Fruit fly (Drosophila melanogaster) whole organism, embryonic: ENCODE results near the gene side-III.

Experiments
- BEAF-32 ChIP-seq: fragments of 200-800 bp; sonication (Bioruptor generic); optimal IDR thresholded peaks from 3 replicates; lab custom pipeline; 2017; ENCODE audit warnings: missing biosample characterization, missing genetic modification characterization, mild to moderate bottlenecking, moderate library complexity, missing genetic modification reagents
- Blimp-1 ChIP-seq: fragments of 200-800 bp; sonication (Bioruptor generic); optimal IDR thresholded peaks from 3 replicates; lab custom pipeline; 2018; ENCODE audit warnings: missing biosample characterization, missing genetic modification characterization, mild to moderate bottlenecking, moderate library complexity, missing genetic modification reagents
- BtbVII ChIP-seq: fragments of 200-800 bp; sonication (Bioruptor generic); optimal IDR thresholded peaks from 3 replicates; lab custom pipeline; 2017; ENCODE audit warnings: missing biosample characterization, mild to moderate bottlenecking, missing genetic modification characterization
- Bteb2 ChIP-seq: fragments of 200-800 bp; sonication (Bioruptor generic); optimal IDR thresholded peaks from 2 replicates; lab custom pipeline; 2016; ENCODE audit warnings: missing biosample characterization, missing genetic modification characterization
- CG10147 ChIP-seq: fragments of 200-800 bp; sonication (Bioruptor generic); optimal IDR thresholded peaks from 2 replicates; lab custom pipeline; 2019; ENCODE audit warnings: missing biosample characterization, mild to moderate bottlenecking, missing genetic modification characterization, moderate library complexity
- CG10209 ChIP-seq: fragments of 200-800 bp; sonication (Bioruptor generic); optimal IDR thresholded peaks from 3 replicates; lab custom pipeline; 2017; ENCODE audit warnings: missing biosample characterization, mild to moderate bottlenecking, missing genetic modification characterization, missing genetic modification reagents
- CG11247 ChIP-seq: fragments of 200-800 bp; sonication (Bioruptor generic); IDR thresholded peaks from 2 replicates; pipeline ENCODE4 v1.3.6; 2022; ENCODE audit warnings: missing biosample characterization, missing genetic modification characterization
- CG11560 ChIP-seq: fragments of 200-800 bp; sonication (Bioruptor generic); IDR thresholded peaks from 3 replicates; pipeline ENCODE4 v1.3.6; 2022; ENCODE audit warnings: missing biosample characterization, missing genetic modification characterization
- CG17802 ChIP-seq: fragments of 200-800 bp; sonication (Bioruptor generic); optimal IDR thresholded peaks from 2 replicates; lab custom pipeline; 2018; ENCODE audit warnings: missing biosample characterization, mild to moderate bottlenecking, missing genetic modification characterization, moderate library complexity
- CG1832 ChIP-seq: fragments of 200-800 bp; sonication (Bioruptor generic); optimal IDR thresholded peaks from 2 replicates; lab custom pipeline; 2017; ENCODE audit warnings: missing biosample characterization, mild to moderate bottlenecking, missing genetic modification characterization, inconsistent platforms
- CG2129 ChIP-seq: fragments of 200-800 bp; sonication (Bioruptor generic); IDR thresholded peaks from 2 replicates; pipeline ENCODE4 v1.3.6; 2022; ENCODE audit warnings: missing biosample characterization, missing genetic modification characterization; ENCODE audit not compliant: partially characterized antibody
- CG2889 ChIP-seq: fragments of 200-800 bp; sonication (Bioruptor generic); IDR thresholded peaks from 3 replicates; pipeline ENCODE4 v1.3.6; 2022; ENCODE audit warnings: missing biosample characterization, missing genetic modification characterization
- CG4820 ChIP-seq: fragments of 200-800 bp; sonication (Bioruptor generic); optimal IDR thresholded peaks from 3 replicates; lab custom pipeline; 2016; ENCODE audit warnings: missing biosample characterization, missing genetic modification characterization
- CG4854 ChIP-seq: fragments of 200-800 bp; sonication (Bioruptor generic); optimal IDR thresholded peaks from 2 replicates; lab custom pipeline; 2016; ENCODE audit warnings: missing biosample characterization, missing genetic modification characterization, inconsistent platforms
- CG6254 ChIP-seq: fragments of 200-800 bp; sonication (Bioruptor generic); optimal IDR thresholded peaks from 3 replicates; lab custom pipeline; 2017; ENCODE audit warnings: mild to moderate bottlenecking, missing biosample characterization, missing genetic modification reagents, missing genetic modification characterization
- Dref ChIP-seq: fragments of 200-800 bp; sonication (Bioruptor generic); IDR thresholded peaks from 2 replicates; pipeline ENCODE4 v1.3.6; 2022; ENCODE audit warnings: missing biosample characterization, missing genetic modification characterization
- Ets97D ChIP-seq: fragments of 200-800 bp; sonication (Bioruptor generic); optimal IDR thresholded peaks from 3 replicates; lab custom pipeline; 2016; ENCODE audit warnings: missing biosample characterization, missing genetic modification characterization
- Fer1 ChIP-seq: fragments of 200-800 bp; sonication (Bioruptor generic); optimal IDR thresholded peaks from 2 replicates; lab custom pipeline; 2017; ENCODE audit warnings: missing biosample characterization, mild to moderate bottlenecking, missing genetic modification characterization
- Fer2 ChIP-seq: fragments of 200-800 bp; sonication (Bioruptor generic); optimal IDR thresholded peaks from 2 replicates; lab custom pipeline; 2018; ENCODE audit warnings: missing biosample characterization, mild to moderate bottlenecking, missing genetic modification characterization, moderate library complexity
- GATAe ChIP-seq: fragments of 200-800 bp; sonication (Bioruptor generic); conservative IDR thresholded peaks from 2 replicates; pipeline ENCODE4 v1.3.6; 2022; ENCODE audit warnings: missing biosample characterization, missing genetic modification characterization
- Hmx ChIP-seq: fragments of 200-800 bp; sonication (Bioruptor generic); optimal IDR thresholded peaks from 2 replicates; lab custom pipeline; 2016; ENCODE audit warnings: missing biosample characterization, missing genetic modification characterization
- Mad ChIP-seq: fragments of 200-800 bp; sonication (Bioruptor generic); optimal IDR thresholded peaks from 2 replicates; lab custom pipeline; 2016; ENCODE audit warnings: missing biosample characterization, missing genetic modification characterization
- NFAT ChIP-seq: fragments of 200-800 bp; sonication (Bioruptor generic); IDR thresholded peaks from 2 replicates; pipeline ENCODE4 v1.3.6; 2022; ENCODE audit warnings: missing biosample characterization, missing genetic modification characterization
- Nf-YA ChIP-seq: fragments of 200-800 bp; sonication (Bioruptor generic); IDR thresholded peaks from 2 replicates; pipeline ENCODE4 v1.3.6; 2022; ENCODE audit warnings: missing biosample characterization, missing genetic modification characterization
- Opbp ChIP-seq: fragments of 200-800 bp; sonication (Bioruptor generic); IDR thresholded peaks from 3 replicates; pipeline ENCODE4 v1.3.6; 2022; ENCODE audit warnings: missing biosample characterization, missing genetic modification characterization; ENCODE audit not compliant: partially characterized antibody
- Optix ChIP-seq: fragments of 200-800 bp; sonication (Bioruptor generic); IDR thresholded peaks from 3 replicates; pipeline ENCODE4 v1.3.6; 2022; ENCODE audit warnings: missing biosample characterization, missing genetic modification characterization
- al ChIP-seq: fragments of 200-800 bp; sonication (Bioruptor generic); IDR thresholded peaks from 2 replicates; pipeline ENCODE4 v1.3.6; 2022; ENCODE audit warnings: missing biosample characterization, missing genetic modification characterization
- bowl ChIP-seq: fragments of 200-800 bp; sonication (Bioruptor generic); IDR thresholded peaks from 2 replicates; pipeline ENCODE4 v1.3.6; 2022; ENCODE audit warnings: missing biosample characterization, missing genetic modification characterization
- cad ChIP-seq: fragments of >200 bp; optimal IDR thresholded peaks from 2 replicates; lab custom pipeline; 2017; ENCODE audit warnings: missing biosample characterization, missing genetic modification characterization
- chinmo ChIP-seq: fragments of 200-800 bp; sonication (Bioruptor generic); IDR thresholded peaks from 4 replicates; pipeline ENCODE4 v1.3.6; 2022; ENCODE audit warnings: missing biosample characterization, missing genetic modification characterization; ENCODE audit not compliant: partially characterized antibody
- crol ChIP-seq: fragments of 200-800 bp; sonication (Bioruptor generic); IDR thresholded peaks from 2 replicates; pipeline ENCODE4 v1.3.6; 2022; ENCODE audit warnings: missing biosample characterization, missing genetic modification characterization
- dimm ChIP-seq: fragments of 200-800 bp; sonication (Bioruptor generic); IDR thresholded peaks from 2 replicates; pipeline ENCODE4 v1.3.6; 2022; ENCODE audit warnings: missing biosample characterization, missing genetic modification characterization
- dpn ChIP-seq, 2 experiments: fragments of 200-800 bp; sonication (Bioruptor generic); optimal IDR thresholded peaks; 3 replicates each; lab custom pipeline; 2016; ENCODE audit warnings: missing biosample characterization in 2 of 2, missing genetic modification characterization in 2 of 2
- emc ChIP-seq: fragments of 200-800 bp; sonication (Bioruptor generic); optimal IDR thresholded peaks from 2 replicates; lab custom pipeline; 2016; ENCODE audit warnings: missing biosample characterization, missing genetic modification characterization
- esg ChIP-seq: fragments of 200-800 bp; sonication (Bioruptor generic); conservative IDR thresholded peaks from 2 replicates; pipeline ENCODE4 v1.3.6; 2022; ENCODE audit warnings: missing biosample characterization, missing genetic modification characterization
- gro ChIP-seq: fragments of 200-800 bp; sonication (Bioruptor generic); optimal IDR thresholded peaks from 2 replicates; lab custom pipeline; 2016; ENCODE audit warnings: missing biosample characterization, missing genetic modification characterization
- hkb ChIP-seq, 2 experiments: fragments of 200-800 bp in 1 of 2; fragments of >200 bp in 1 of 2; sonication (Bioruptor generic) in 1 of 2; IDR thresholded peaks in 1 of 2; optimal IDR thresholded peaks in 1 of 2; 2 replicates each; pipeline versions ENCODE4 v1.3.6 to Lab custom; 2017 to 2022; ENCODE audit warnings: missing biosample characterization in 1 of 2, missing genetic modification characterization in 1 of 2
- insv ChIP-seq, 2 experiments: fragments of 200-800 bp; sonication (Bioruptor generic); optimal IDR thresholded peaks; 3 replicates each; lab custom pipeline; 2016 to 2018; ENCODE audit warnings: missing biosample characterization in 2 of 2, missing genetic modification characterization in 2 of 2
- kah ChIP-seq: fragments of 200-800 bp; sonication (Bioruptor generic); optimal IDR thresholded peaks from 2 replicates; lab custom pipeline; 2018; ENCODE audit warnings: missing biosample characterization, mild to moderate bottlenecking, missing genetic modification characterization
- maf-S ChIP-seq: fragments of 200-800 bp; sonication (Bioruptor generic); optimal IDR thresholded peaks from 2 replicates; lab custom pipeline; 2016; ENCODE audit warnings: missing biosample characterization, missing genetic modification characterization
- oc ChIP-seq: fragments of 200-800 bp; sonication (Bioruptor generic); optimal IDR thresholded peaks from 2 replicates; lab custom pipeline; 2018; ENCODE audit warnings: missing biosample characterization, mild to moderate bottlenecking, missing genetic modification characterization, moderate library complexity
- pb ChIP-seq: fragments of 200-800 bp; sonication (Bioruptor generic); optimal IDR thresholded peaks from 3 replicates; lab custom pipeline; 2016; ENCODE audit warnings: missing biosample characterization, missing genetic modification characterization
- phol ChIP-seq: fragments of 200-800 bp; sonication (Bioruptor generic); optimal IDR thresholded peaks from 3 replicates; lab custom pipeline; 2018; ENCODE audit warnings: missing biosample characterization, mild to moderate bottlenecking, missing genetic modification characterization, moderate library complexity
- sens ChIP-seq: fragments of 200-800 bp; sonication (Bioruptor generic); peaks from one replicate; lab custom pipeline; 2016; ENCODE audit warnings: missing biosample characterization, missing genetic modification characterization
- shn ChIP-seq: fragments of 200-800 bp; sonication (Bioruptor generic); optimal IDR thresholded peaks from 3 replicates; lab custom pipeline; 2016; ENCODE audit warnings: missing biosample characterization, missing genetic modification characterization
- sob ChIP-seq: fragments of 200-800 bp; sonication (Bioruptor generic); IDR thresholded peaks from 2 replicates; pipeline ENCODE4 v1.3.6; 2022; ENCODE audit warnings: missing biosample characterization, missing genetic modification characterization
- tgo ChIP-seq: fragments of 200-800 bp; sonication (Bioruptor generic); IDR thresholded peaks from 3 replicates; pipeline ENCODE4 v1.3.6; 2022; ENCODE audit warnings: missing biosample characterization, missing genetic modification characterization
- tx ChIP-seq: fragments of 200-800 bp; sonication (Bioruptor generic); optimal IDR thresholded peaks from 2 replicates; lab custom pipeline; 2016; ENCODE audit warnings: missing biosample characterization, missing genetic modification characterization
- wdn ChIP-seq: fragments of 200-800 bp; sonication (Bioruptor generic); IDR thresholded peaks from 2 replicates; pipeline ENCODE4 v1.3.6; 2022; ENCODE audit warnings: missing biosample characterization, missing genetic modification characterization

Gene side-III

DNA sequence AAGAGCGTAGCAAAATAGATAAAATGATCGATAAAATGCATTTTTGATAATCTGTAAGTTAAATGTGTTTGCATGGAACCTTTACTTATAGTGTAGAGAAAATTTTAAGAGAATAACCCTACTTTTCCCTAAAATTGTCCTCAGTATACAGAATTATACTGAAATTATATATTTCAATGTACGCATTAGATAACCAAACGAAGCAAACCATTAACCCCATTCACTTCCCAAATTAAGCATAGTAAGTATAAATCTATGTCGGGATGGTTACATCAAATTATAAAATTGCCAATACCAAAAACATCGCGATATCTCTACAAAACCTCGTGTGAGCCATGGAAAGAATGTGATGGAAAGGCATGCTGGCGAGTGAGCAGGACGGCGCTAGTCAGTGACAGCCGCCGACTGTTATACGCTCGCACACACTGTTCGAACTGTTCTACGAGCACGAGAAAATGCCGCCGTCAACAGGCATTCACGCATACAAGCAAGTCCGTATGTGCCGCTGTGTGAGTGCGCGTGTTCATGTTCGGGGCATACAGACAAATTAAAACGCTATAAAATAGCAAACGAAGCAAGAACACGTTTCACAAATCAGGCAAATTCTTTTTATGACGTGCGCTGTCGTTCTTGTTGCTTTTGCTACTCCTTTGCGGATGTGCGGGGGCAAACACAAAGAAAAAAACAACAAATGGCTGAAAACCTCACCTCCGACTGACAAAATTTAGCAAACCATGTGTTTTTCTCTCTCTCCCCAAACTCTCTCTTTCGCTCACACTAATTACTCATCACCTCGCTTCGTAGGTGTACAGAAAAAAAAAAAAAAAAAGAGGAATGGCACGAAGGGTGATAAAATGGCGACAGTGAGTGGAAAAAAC lies 48.0 kb upstream of the side-III start (continued):
- no peak for TF ChIP-seq insv (GFP tag; optimal IDR thresholded peaks at IDR 0.05; lab: Kevin White, UChicago)
- TF ChIP-seq gro: peak; percentile 73
- TF ChIP-seq sens (GFP tag; lab: Kevin White, UChicago): peak; percentile 73
- peak; percentile 60; the same call in 1 of the 2 replicates for TF ChIP-seq NFAT (GFP tag; lab: Robert Waterston, UW)
- no peak for TF ChIP-seq GATAe
- peak; percentile 51; the same call in 1 of the 2 replicates for TF ChIP-seq sob (GFP tag; lab: Robert Waterston, UW)
- TF ChIP-seq wdn (GFP tag; lab: Robert Waterston, UW): no peak
- TF ChIP-seq BEAF-32 (GFP tag; lab: Kevin White, UChicago): peak; percentile 49
- TF ChIP-seq CG4854: no peak
- no peak for TF ChIP-seq CG10147 (GFP tag; lab: Kevin White, UChicago)
- no peak for TF ChIP-seq CG11247 (GFP tag; lab: Robert Waterston, UW)
- TF ChIP-seq Dref (GFP tag; lab: Robert Waterston, UW): no peak
- TF ChIP-seq CG17802 (tag; lab: Kevin White, UChicago): no peak
- no peak for TF ChIP-seq CG10209 (GFP tag; lab: Kevin White, UChicago)
- no peak for TF ChIP-seq Blimp-1 (GFP tag; lab: Kevin White, UChicago)
- TF ChIP-seq esg (GFP tag; lab: Robert Waterston, UW): no peak
- TF ChIP-seq emc: no peak
- TF ChIP-seq shn: no peak
- peak; percentile 74 for TF ChIP-seq CG1832 (GFP tag; lab: Kevin White, UChicago)
- no peak for TF ChIP-seq Ets97D (GFP tag; lab: Kevin White, UChicago)
- no peak for TF ChIP-seq dimm (GFP tag; lab: Robert Waterston, UW)
- TF ChIP-seq tx: no peak
- TF ChIP-seq CG2889 (GFP tag; lab: Robert Waterston, UW): no peak
- TF ChIP-seq oc (tag; lab: Kevin White, UChicago): no peak
- TF ChIP-seq Nf-YA: no peak
- peak; percentile 26 for TF ChIP-seq CG4820 (GFP tag; lab: Kevin White, UChicago)
- TF ChIP-seq BtbVII (GFP tag; lab: Kevin White, UChicago): no peak
- no peak for TF ChIP-seq al (GFP tag; lab: Robert Waterston, UW)
- TF ChIP-seq Optix: no peak
- peak; percentile 36 for TF ChIP-seq Bteb2 (GFP tag; lab: Kevin White, UChicago)
- no peak for TF ChIP-seq tgo (GFP tag; lab: Robert Waterston, UW)
- no peak for TF ChIP-seq hkb (optimal IDR thresholded peaks at IDR 0.05; lab: Kevin White, UChicago)
- no peak for TF ChIP-seq hkb (GFP tag; IDR thresholded peaks at IDR 0.05; lab: Robert Waterston, UW)
- no peak for TF ChIP-seq pb (GFP tag; lab: Kevin White, UChicago)
- no peak for TF ChIP-seq CG11560 (tag; lab: Robert Waterston, UW)
- no peak for TF ChIP-seq bowl
- TF ChIP-seq phol (tag; lab: Kevin White, UChicago): no peak
- peak; percentile 7 for TF ChIP-seq cad (GFP tag; lab: Kevin White, UChicago)
- no peak for TF ChIP-seq Mad (GFP tag; lab: Kevin White, UChicago)
- peak; percentile 35 for TF ChIP-seq maf-S (GFP tag; lab: Kevin White, UChicago)
- TF ChIP-seq Opbp (GFP tag; lab: Robert Waterston, UW): no peak; the same call in 2 of the 3 replicates
- no peak for TF ChIP-seq CG6254
- no peak for TF ChIP-seq kah (GFP tag; lab: Kevin White, UChicago)
- TF ChIP-seq CG2129 (GFP tag; lab: Robert Waterston, UW): no peak
- peak; percentile 76; the same call in 1 of the 4 replicates for TF ChIP-seq chinmo (GFP tag; lab: Robert Waterston, UW)
- no peak for TF ChIP-seq Fer2
- TF ChIP-seq Fer1 (GFP tag; lab: Kevin White, UChicago): peak; percentile 41
- no peak for TF ChIP-seq dpn (GFP tag; optimal IDR thresholded peaks at IDR 0.05; lab: Kevin White, UChicago)
- TF ChIP-seq crol (GFP tag; lab: Robert Waterston, UW): no peak
- no peak for TF ChIP-seq Hmx
